Fruit fly (Drosophila melanogaster) whole organism, wandering third instar larva: ENCODE data around the gene scny.

Experiments
- Abd-B ChIP-seq: fragments of >200 bp; optimal IDR thresholded peaks from 2 replicates; lab custom pipeline; 2017; ENCODE audit warnings: missing biosample characterization, missing genetic modification characterization
- CG32264 ChIP-seq: fragments of 200-800 bp; sonication (Bioruptor generic); optimal IDR thresholded peaks from 2 replicates; lab custom pipeline; 2016; ENCODE audit warnings: missing biosample characterization, missing genetic modification characterization
- CG9705 ChIP-seq: fragments of 200-800 bp; sonication (Bioruptor generic); optimal IDR thresholded peaks from 2 replicates; lab custom pipeline; 2018; ENCODE audit warnings: missing biosample characterization, mild to moderate bottlenecking, missing genetic modification characterization
- CrebA ChIP-seq: fragments of 200-800 bp; sonication (Bioruptor generic); optimal IDR thresholded peaks from 2 replicates; lab custom pipeline; 2016; ENCODE audit warnings: missing biosample characterization, mild to moderate bottlenecking, missing genetic modification characterization, borderline replicate concordance
- Dfd ChIP-seq: fragments of >200 bp; optimal IDR thresholded peaks from 2 replicates; lab custom pipeline; 2017; ENCODE audit warnings: missing biosample characterization, missing genetic modification characterization
- Dif ChIP-seq: fragments of 200-275, 200-300 bp; sonication (Bioruptor generic); optimal IDR thresholded peaks from 2 replicates; lab custom pipeline; 2018; ENCODE audit warnings: missing biosample characterization, missing genetic modification characterization; ENCODE audit not compliant: partially characterized antibody
- GATAd ChIP-seq: sonication (Bioruptor generic); optimal IDR thresholded peaks from 2 replicates; lab custom pipeline; 2016; ENCODE audit warnings: missing biosample characterization, missing genetic modification characterization
- HLH106 ChIP-seq: fragments of 200-800 bp; optimal IDR thresholded peaks from 3 replicates; lab custom pipeline; 2019; ENCODE audit warnings: missing biosample characterization, mild to moderate bottlenecking, missing genetic modification characterization, moderate library complexity
- Hnf4 ChIP-seq: fragments of 200-800 bp; sonication (Bioruptor generic); optimal IDR thresholded peaks from 2 replicates; lab custom pipeline; 2016; ENCODE audit warnings: missing biosample characterization, mild to moderate bottlenecking, missing genetic modification characterization
- Hr78 ChIP-seq: fragments of >200 bp; optimal IDR thresholded peaks from 2 replicates; lab custom pipeline; 2017; ENCODE audit warnings: missing biosample characterization, missing genetic modification characterization
- Hr83 ChIP-seq: fragments of 200-300 bp; sonication (Bioruptor generic); optimal IDR thresholded peaks from 2 replicates; lab custom pipeline; 2016; ENCODE audit warnings: missing biosample characterization, mild to moderate bottlenecking, missing genetic modification characterization, moderate library complexity; ENCODE audit not compliant: poor library complexity, severe bottlenecking
- Jra ChIP-seq: sonication (Bioruptor generic); optimal IDR thresholded peaks from 2 replicates; lab custom pipeline; 2016; ENCODE audit warnings: missing biosample characterization, missing genetic modification characterization
- Mio ChIP-seq: sonication (Bioruptor generic); optimal IDR thresholded peaks from 2 replicates; lab custom pipeline; 2016; ENCODE audit warnings: missing biosample characterization, missing genetic modification characterization
- Myc ChIP-seq: fragments of >200 bp; optimal IDR thresholded peaks from 2 replicates; lab custom pipeline; 2017
- N ChIP-seq: fragments of >200 bp; optimal IDR thresholded peaks from 2 replicates; lab custom pipeline; 2018; ENCODE audit warnings: missing biosample characterization, missing external identifiers, missing genetic modification characterization
- OdsH ChIP-seq: fragments of 200-800 bp; sonication (Bioruptor generic); optimal IDR thresholded peaks from 2 replicates; lab custom pipeline; 2016; ENCODE audit warnings: missing biosample characterization, mild to moderate bottlenecking, missing genetic modification characterization
- Rel ChIP-seq, 2 experiments: fragments of 200-800 bp; sonication (Bioruptor generic) in 1 of 2; optimal IDR thresholded peaks; 2 replicates in 1 of 2; 3 replicates in 1 of 2; lab custom pipeline; 2016 to 2019; ENCODE audit warnings: mild to moderate bottlenecking in 2 of 2, missing biosample characterization in 2 of 2, missing genetic modification characterization in 2 of 2, moderate library complexity in 1 of 2
- Sp1 ChIP-seq: fragments of 200-800 bp; sonication (Bioruptor generic); optimal IDR thresholded peaks from 3 replicates; lab custom pipeline; 2019; ENCODE audit warnings: missing biosample characterization, mild to moderate bottlenecking, missing genetic modification characterization, moderate library complexity
- Vsx2 ChIP-seq: fragments of 200-300, 225-300 bp; sonication (Bioruptor generic); optimal IDR thresholded peaks from 2 replicates; lab custom pipeline; 2018; ENCODE audit warnings: missing biosample characterization, missing genetic modification characterization; ENCODE audit not compliant: partially characterized antibody
- br ChIP-seq: fragments of 200-800 bp; sonication (Bioruptor generic); optimal IDR thresholded peaks from 2 replicates; lab custom pipeline; 2016; ENCODE audit warnings: missing biosample characterization, missing genetic modification characterization
- brk ChIP-seq: fragments of 200-800 bp; sonication (Bioruptor generic); optimal IDR thresholded peaks from 2 replicates; lab custom pipeline; 2016; ENCODE audit warnings: missing biosample characterization, mild to moderate bottlenecking, missing genetic modification characterization
- dl ChIP-seq, 2 experiments: fragments of 175-275, 200-275 bp in 1 of 2; fragments of 200-275 bp in 1 of 2; sonication (Bioruptor generic); optimal IDR thresholded peaks; lab custom pipeline; 2018; ENCODE audit warnings: mild to moderate bottlenecking in 2 of 2, missing biosample characterization in 2 of 2, missing genetic modification characterization in 2 of 2, moderate library complexity in 2 of 2; ENCODE audit not compliant: partially characterized antibody in 2 of 2, insufficient read depth in 1 of 2
- dmrt93B ChIP-seq: fragments of 200-800 bp; sonication (Bioruptor generic); optimal IDR thresholded peaks from 2 replicates; lab custom pipeline; 2018; ENCODE audit warnings: missing biosample characterization, mild to moderate bottlenecking, missing genetic modification characterization
- dsf ChIP-seq: sonication (Bioruptor generic); optimal IDR thresholded peaks from 2 replicates; lab custom pipeline; 2016; ENCODE audit warnings: missing biosample characterization, missing genetic modification characterization, borderline replicate concordance
- ey ChIP-seq: fragments of 200-800 bp; sonication (Bioruptor generic); optimal IDR thresholded peaks from 2 replicates; lab custom pipeline; 2016; ENCODE audit warnings: missing biosample characterization, missing genetic modification characterization
- foxo ChIP-seq, 2 experiments: fragments of 200-800 bp; sonication (Bioruptor generic); optimal IDR thresholded peaks; 2 replicates in 1 of 2; 3 replicates in 1 of 2; lab custom pipeline; 2016 to 2017; ENCODE audit warnings: missing biosample characterization in 2 of 2, missing genetic modification characterization in 2 of 2
- fru ChIP-seq: fragments of 200-800 bp; sonication (Bioruptor generic); optimal IDR thresholded peaks from 3 replicates; lab custom pipeline; 2016; ENCODE audit warnings: missing biosample characterization, mild to moderate bottlenecking, missing genetic modification characterization
- h ChIP-seq: fragments of 200-800 bp; sonication (Bioruptor generic); optimal IDR thresholded peaks from 3 replicates; lab custom pipeline; 2016; ENCODE audit warnings: missing biosample characterization, mild to moderate bottlenecking, missing genetic modification characterization
- jim ChIP-seq: fragments of 175-275, 200-325 bp; sonication (Bioruptor generic); optimal IDR thresholded peaks from 2 replicates; lab custom pipeline; 2016; ENCODE audit warnings: missing biosample characterization, mild to moderate bottlenecking, missing genetic modification characterization
- lola ChIP-seq: fragments of >200 bp; optimal IDR thresholded peaks from 2 replicates; lab custom pipeline; 2017; ENCODE audit warnings: missing biosample characterization, missing genetic modification characterization
- pan ChIP-seq: fragments of >200 bp; optimal IDR thresholded peaks from 2 replicates; lab custom pipeline; 2017
- psq ChIP-seq: fragments of 200-800 bp; sonication (Bioruptor generic); optimal IDR thresholded peaks from 3 replicates; lab custom pipeline; 2017; ENCODE audit warnings: missing biosample characterization, mild to moderate bottlenecking, missing genetic modification characterization, moderate library complexity
- rgr ChIP-seq: fragments of 200-800 bp; sonication (Bioruptor generic); optimal IDR thresholded peaks from 3 replicates; lab custom pipeline; 2016; ENCODE audit warnings: missing biosample characterization, mild to moderate bottlenecking, missing genetic modification characterization
- sage ChIP-seq: fragments of 200-800 bp; sonication (Bioruptor generic); optimal IDR thresholded peaks from 2 replicates; lab custom pipeline; 2016; ENCODE audit warnings: missing biosample characterization, mild to moderate bottlenecking, missing genetic modification characterization
- sv ChIP-seq: fragments of 200-800 bp; sonication (Bioruptor generic); optimal IDR thresholded peaks from 3 replicates; lab custom pipeline; 2016; ENCODE audit warnings: missing biosample characterization, missing genetic modification characterization
- tai ChIP-seq: sonication (Bioruptor generic); optimal IDR thresholded peaks from 2 replicates; lab custom pipeline; 2016; ENCODE audit warnings: missing biosample characterization, missing genetic modification characterization
- usp ChIP-seq: fragments of >200 bp; optimal IDR thresholded peaks from 2 replicates; lab custom pipeline; 2017; ENCODE audit warnings: missing biosample characterization, missing genetic modification characterization
- woc ChIP-seq: sonication (Bioruptor generic); optimal IDR thresholded peaks from 2 replicates; lab custom pipeline; 2016; ENCODE audit warnings: missing biosample characterization, mild to moderate bottlenecking, missing genetic modification characterization

Gene scny

dm6 chr3L:5813016-5813415 lies 44.2 kb downstream of the scny start, which contains the start of gene mad2:
TSS of gene mad2 (minus strand) at chr3L:5813093.
- no peak for TF ChIP-seq ey
- no peak for TF ChIP-seq CG32264
- TF ChIP-seq pan, result no peak
- TF ChIP-seq brk (GFP tag; lab: Kevin White, UChicago), result no peak
- no peak for TF ChIP-seq Mio (GFP tag; lab: Kevin White, UChicago)
- TF ChIP-seq usp (GFP tag; lab: Kevin White, UChicago), result no peak
- no peak for TF ChIP-seq Dif (GFP tag; lab: Kevin White, UChicago)
- TF ChIP-seq Dfd (GFP tag; lab: Kevin White, UChicago), result no peak
- no peak for TF ChIP-seq rgr (GFP tag; lab: Kevin White, UChicago)
- TF ChIP-seq HLH106, result no peak
- no peak for TF ChIP-seq N (GFP tag; lab: Kevin White, UChicago)

- TF ChIP-seq Vsx2, result no peak
Observed at dm6 chr3L:5817177-5817576, 48.4 kb downstream of the scny start.

dm6 chr3L:5819310-5819709 lies 50.5 kb downstream of the scny start:
- no peak for TF ChIP-seq Rel (GFP tag; optimal IDR thresholded peaks at IDR 0.05; lab: Kevin White, UChicago)
- TF ChIP-seq Rel (tag; optimal IDR thresholded peaks at IDR 0.05; lab: Kevin White, UChicago), result no peak
- TF ChIP-seq Hr83 (GFP tag; lab: Kevin White, UChicago), result no peak
- no peak for TF ChIP-seq dl (GFP tag; optimal IDR thresholded peaks at IDR 0.05; lab: Kevin White, UChicago; ENCODE audit: insufficient read depth in 1 of 2, partially characterized antibody in 2 of 2)
- no peak for TF ChIP-seq br
- TF ChIP-seq dmrt93B (GFP tag; lab: Kevin White, UChicago), result peak; percentile 38
- no peak for TF ChIP-seq lola
- no peak for TF ChIP-seq woc
- TF ChIP-seq Hnf4 (GFP tag; lab: Kevin White, UChicago), result peak; percentile 16
- TF ChIP-seq Sp1 (GFP tag; lab: Kevin White, UChicago), result peak; percentile 29
- TF ChIP-seq CG9705, result no peak
- no peak for TF ChIP-seq tai
- TF ChIP-seq Mio (GFP tag; lab: Kevin White, UChicago), result no peak
- peak; percentile 62 for TF ChIP-seq h (GFP tag; lab: Kevin White, UChicago)
- TF ChIP-seq OdsH (GFP tag; lab: Kevin White, UChicago), result peak; percentile 59
- no peak for TF ChIP-seq Hr78 (GFP tag; lab: Kevin White, UChicago)
- peak; percentile 51 for TF ChIP-seq ey
- peak; percentile 61 for TF ChIP-seq rgr (GFP tag; lab: Kevin White, UChicago)
- no peak for TF ChIP-seq brk (GFP tag; lab: Kevin White, UChicago)
- no peak for TF ChIP-seq GATAd
- no peak for TF ChIP-seq usp (GFP tag; lab: Kevin White, UChicago)
- peak in 1 of 2 experiments; percentile 63 for TF ChIP-seq foxo (GFP tag; optimal IDR thresholded peaks at IDR 0.05; lab: Kevin White, UChicago)
- TF ChIP-seq Myc (lab: Kevin White, UChicago), result no peak
- no peak for TF ChIP-seq Jra (GFP tag; lab: Kevin White, UChicago)
- no peak for TF ChIP-seq Abd-B (GFP tag; lab: Kevin White, UChicago)
- TF ChIP-seq Vsx2, result no peak
- no peak for TF ChIP-seq Dfd (GFP tag; lab: Kevin White, UChicago)
- no peak for TF ChIP-seq pan
- peak; percentile 72 for TF ChIP-seq HLH106
- no peak for TF ChIP-seq sage
- peak; percentile 28 for TF ChIP-seq fru (GFP tag; lab: Kevin White, UChicago)
- TF ChIP-seq N (GFP tag; lab: Kevin White, UChicago), result no peak
- TF ChIP-seq sv (GFP tag; lab: Kevin White, UChicago), result peak; percentile 18
- peak; percentile 24 for TF ChIP-seq CG32264
- TF ChIP-seq dsf (GFP tag; lab: Kevin White, UChicago), result no peak
- TF ChIP-seq psq (GFP tag; lab: Kevin White, UChicago), result no peak
- TF ChIP-seq CrebA (GFP tag; lab: Kevin White, UChicago), result no peak
- TF ChIP-seq Dif (GFP tag; lab: Kevin White, UChicago), result no peak
- TF ChIP-seq jim (GFP tag; lab: Kevin White, UChicago), result no peak
